Fruit fly (Drosophila melanogaster): ENCODE measurements around the gene CG31131.
"Not testable (repeated sequence)": the region's sequence is repeated elsewhere in the genome, so short reads cannot be mapped to it uniquely, and the experiment has no call there.

CG31131 gene

DNA sequence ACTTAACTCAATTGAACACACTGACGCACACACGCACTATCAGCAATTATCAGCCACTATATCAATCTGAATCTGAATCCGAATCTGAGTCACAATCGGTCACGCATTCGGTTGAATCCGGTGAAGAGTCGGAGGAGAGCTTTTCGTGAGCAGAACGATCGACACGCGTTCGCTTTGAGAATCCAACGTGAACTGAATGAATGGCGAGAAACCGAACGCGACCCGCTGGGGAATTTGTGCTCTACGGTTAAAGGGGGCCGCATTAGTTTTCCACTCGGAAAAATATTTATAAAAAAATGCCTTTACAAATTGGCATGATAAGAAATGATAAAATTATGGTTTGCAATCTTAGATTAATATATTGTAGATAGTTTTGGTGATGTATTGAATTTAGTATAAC lies 25.2 kb upstream of the CG31131 start, which contains the start of gene betaTub97EF:
TSS of gene betaTub97EF (minus strand) at position 196 of the 400 bp plus-strand sequence.
- TF ChIP-seq HLH106 (tag; optimal IDR thresholded peaks at IDR 0.05) (peak; percentile 5), OdsH (GFP tag; optimal IDR thresholded peaks at IDR 0.05) (no peak)

DNA sequence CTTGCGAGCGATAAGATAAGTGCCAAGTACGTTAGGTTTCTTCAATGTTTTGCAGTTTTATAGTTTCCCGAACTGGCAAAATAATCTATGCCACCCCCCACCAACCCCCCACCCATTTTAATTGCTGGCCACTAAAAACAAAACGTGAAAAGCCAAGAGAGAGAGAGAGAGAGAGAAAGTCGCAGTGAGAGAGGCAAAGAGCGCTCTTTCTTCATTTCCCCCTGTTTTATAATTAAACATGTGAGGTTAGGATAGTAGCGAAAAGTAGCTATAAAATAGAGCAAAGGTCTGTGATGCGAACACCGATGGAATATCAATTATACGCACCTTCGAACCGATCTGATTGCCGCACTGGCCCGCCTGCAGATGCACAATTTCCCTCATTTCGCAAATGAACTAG lies 24.8 kb upstream of the CG31131 start:
- TF ChIP-seq fru (GFP tag; optimal IDR thresholded peaks at IDR 0.05) (no peak), h (GFP tag; optimal IDR thresholded peaks at IDR 0.05) (no peak), dmrt93B (GFP tag; optimal IDR thresholded peaks at IDR 0.05) (no peak), Dif (GFP tag; optimal IDR thresholded peaks at IDR 0.05; ENCODE audit: partially characterized antibody) (no peak), usp (GFP tag; optimal IDR thresholded peaks at IDR 0.05) (no peak), N (GFP tag; optimal IDR thresholded peaks at IDR 0.05) (no peak), tai (GFP tag; optimal IDR thresholded peaks at IDR 0.05) (no peak), Hr78 (GFP tag; optimal IDR thresholded peaks at IDR 0.05) (no peak), dl (GFP tag; optimal IDR thresholded peaks at IDR 0.05; ENCODE audit: insufficient read depth in 1 of 2, partially characterized antibody in 2 of 2) (no peak), dsf (GFP tag; optimal IDR thresholded peaks at IDR 0.05; ENCODE audit: borderline replicate concordance) (no peak), sv (GFP tag; optimal IDR thresholded peaks at IDR 0.05) (no peak), Vsx2 (GFP tag; optimal IDR thresholded peaks at IDR 0.05; ENCODE audit: partially characterized antibody) (no peak), jim (GFP tag; optimal IDR thresholded peaks at IDR 0.05) (no peak), br (GFP tag; optimal IDR thresholded peaks at IDR 0.05) (no peak), HLH106 (tag; optimal IDR thresholded peaks at IDR 0.05) (no peak), Hr83 (GFP tag; optimal IDR thresholded peaks at IDR 0.05; ENCODE audit: poor library complexity, severe bottlenecking) (no peak), ey (GFP tag; optimal IDR thresholded peaks at IDR 0.05) (no peak)

DNA sequence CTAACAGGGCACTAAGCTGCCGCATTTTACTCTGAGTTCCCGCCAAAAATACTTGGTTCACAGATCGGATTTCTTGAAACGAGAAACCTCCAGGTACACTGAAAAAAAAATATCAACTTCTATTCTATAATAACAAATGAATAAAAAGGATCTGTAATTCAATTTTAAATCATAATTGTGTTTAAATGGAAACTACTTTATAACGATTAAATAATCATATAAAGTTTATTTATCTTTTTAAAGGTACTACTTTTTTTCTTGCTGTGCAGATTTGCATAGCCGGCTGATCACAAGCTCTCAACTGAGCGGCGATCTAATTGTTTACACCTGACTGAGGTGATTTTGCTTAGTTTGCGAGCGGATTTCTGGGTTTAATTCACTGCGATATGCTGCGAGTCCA lies 24.3 kb upstream of the CG31131 start:
- TF ChIP-seq OdsH (GFP tag; optimal IDR thresholded peaks at IDR 0.05) (peak; percentile 25), h (GFP tag; optimal IDR thresholded peaks at IDR 0.05) (peak; percentile 36), CG9705 (GFP tag; optimal IDR thresholded peaks at IDR 0.05) (no peak), brk (GFP tag; optimal IDR thresholded peaks at IDR 0.05) (no peak), fru (GFP tag; optimal IDR thresholded peaks at IDR 0.05) (peak; percentile 21), rgr (GFP tag; optimal IDR thresholded peaks at IDR 0.05) (peak; percentile 42), tai (GFP tag; optimal IDR thresholded peaks at IDR 0.05) (no peak), HLH106 (tag; optimal IDR thresholded peaks at IDR 0.05) (peak; percentile 30), sv (GFP tag; optimal IDR thresholded peaks at IDR 0.05) (peak; percentile 68), dsf (GFP tag; optimal IDR thresholded peaks at IDR 0.05; ENCODE audit: borderline replicate concordance) (no peak), ey (GFP tag; optimal IDR thresholded peaks at IDR 0.05) (peak; percentile 10), lola (GFP tag; optimal IDR thresholded peaks at IDR 0.05) (no peak), Sp1 (GFP tag; optimal IDR thresholded peaks at IDR 0.05) (peak; percentile 41), foxo (GFP tag; optimal IDR thresholded peaks at IDR 0.05) (peak in 1 of 2 experiments; percentile 45), N (GFP tag; optimal IDR thresholded peaks at IDR 0.05) (no peak)

- no peak for TF ChIP-seq CrebA (GFP tag; optimal IDR thresholded peaks at IDR 0.05; ENCODE audit: borderline replicate concordance)
- TF ChIP-seq brk (GFP tag; optimal IDR thresholded peaks at IDR 0.05): no peak
- no peak for TF ChIP-seq fru (GFP tag; optimal IDR thresholded peaks at IDR 0.05)
- TF ChIP-seq Sp1 (GFP tag; optimal IDR thresholded peaks at IDR 0.05): no peak
- TF ChIP-seq pan (optimal IDR thresholded peaks at IDR 0.05): no peak
- no peak for TF ChIP-seq sage (GFP tag; optimal IDR thresholded peaks at IDR 0.05)
- TF ChIP-seq tai (GFP tag; optimal IDR thresholded peaks at IDR 0.05): no peak
- no peak for TF ChIP-seq Abd-B (GFP tag; optimal IDR thresholded peaks at IDR 0.05)
- TF ChIP-seq dl (GFP tag; optimal IDR thresholded peaks at IDR 0.05; ENCODE audit: insufficient read depth in 1 of 2, partially characterized antibody in 2 of 2): no peak
- TF ChIP-seq HLH106 (tag; optimal IDR thresholded peaks at IDR 0.05): no peak
- no peak for TF ChIP-seq sv (GFP tag; optimal IDR thresholded peaks at IDR 0.05)
- TF ChIP-seq rgr (GFP tag; optimal IDR thresholded peaks at IDR 0.05): no peak
- TF ChIP-seq Hr83 (GFP tag; optimal IDR thresholded peaks at IDR 0.05; ENCODE audit: poor library complexity, severe bottlenecking): no peak
- no peak for TF ChIP-seq CG9705 (GFP tag; optimal IDR thresholded peaks at IDR 0.05)
- no peak for TF ChIP-seq dsf (GFP tag; optimal IDR thresholded peaks at IDR 0.05; ENCODE audit: borderline replicate concordance)
Measured at dm6 chr3R:27986794-27987193, 23.8 kb upstream of the CG31131 start.

- TF ChIP-seq Rel (GFP tag; optimal IDR thresholded peaks at IDR 0.05); Rel (tag; optimal IDR thresholded peaks at IDR 0.05); br (GFP tag; optimal IDR thresholded peaks at IDR 0.05); dmrt93B (GFP tag; optimal IDR thresholded peaks at IDR 0.05): not testable (repeated sequence)
Measured at dm6 chr3R:27960473-27960872, 2.5 kb downstream of the CG31131 start, which contains the start of gene CG31253. Gene CG31253 (minus strand): TSS chr3R:27960573.

Data from whole organism, wandering third instar larva.